Fruit fly (Drosophila melanogaster) S2 (cell line): ENCODE results near the gene CG10019.

Source experiments
- CG8478 ChIP-seq: fragments of >200 bp; optimal IDR thresholded peaks from 2 replicates; lab custom pipeline; 2018
- CTCF ChIP-seq, 2 experiments: fragments of >200 bp; optimal IDR thresholded peaks; 2 replicates each; lab custom pipeline; 2018

dm6 chr2L:3771109-3772067 is 41.1 kb downstream of the CG10019 start, which contains the start of gene bowl:
- TF ChIP-seq CTCF (optimal IDR thresholded peaks at IDR 0.05; lab: Kevin White, UChicago) (peak in 1 of 2 experiments; percentile 20), CG8478 (lab: Kevin White, UChicago) (no peak)
